Worm (Caenorhabditis elegans) whole organism, L2 larva: ENCODE measurements around the gene sqst-2.

Experiments
- F13H6.1 ChIP-seq: sonication (generic microtip); optimal IDR thresholded peaks from 2 replicates; lab custom pipeline; 2016; ENCODE audit warnings: missing genetic modification characterization, missing compliant biosample characterization
- R02D3.7 ChIP-seq: fragments of 150-350 bp; optimal IDR thresholded peaks from 2 replicates; lab custom pipeline; 2014; ENCODE audit warnings: missing biosample characterization, missing genetic modification characterization
- Y55F3AM.14 ChIP-seq: fragments of 200-800 bp; sonication (Bioruptor generic); optimal IDR thresholded peaks from 2 replicates; lab custom pipeline; 2018; ENCODE audit warnings: mild to moderate bottlenecking, missing genetic modification characterization, missing compliant biosample characterization
- alr-1 ChIP-seq: fragments of 150-350 bp; optimal IDR thresholded peaks from 2 replicates; lab custom pipeline; 2014; ENCODE audit warnings: missing biosample characterization, missing genetic modification characterization
- ama-1 ChIP-seq: fragments of 150-350 bp; optimal IDR thresholded peaks from 2 replicates; lab custom pipeline; 2018; ENCODE audit warnings: inconsistent platforms
- blmp-1 ChIP-seq: sonication (generic microtip); optimal IDR thresholded peaks from 2 replicates; lab custom pipeline; 2017; ENCODE audit warnings: missing genetic modification characterization, mild to moderate bottlenecking, missing compliant biosample characterization, antibody characterized with exemption, moderate library complexity; ENCODE audit not compliant: insufficient read depth
- ceh-16 ChIP-seq: fragments of 150-350 bp; optimal IDR thresholded peaks from 2 replicates; lab custom pipeline; 2014; ENCODE audit warnings: missing biosample characterization, missing genetic modification characterization
- ceh-82 ChIP-seq: fragments of 150-350 bp; optimal IDR thresholded peaks from 2 replicates; lab custom pipeline; 2014; ENCODE audit warnings: missing biosample characterization, missing genetic modification characterization
- crh-2 ChIP-seq: sonication (generic microtip); optimal IDR thresholded peaks from 2 replicates; lab custom pipeline; 2017; ENCODE audit warnings: missing biosample characterization, missing genetic modification characterization
- dmd-4 ChIP-seq: sonication (generic microtip); optimal IDR thresholded peaks from 2 replicates; lab custom pipeline; 2017; ENCODE audit warnings: missing biosample characterization, missing genetic modification characterization
- elt-1 ChIP-seq: fragments of 150-350 bp; optimal IDR thresholded peaks from 2 replicates; lab custom pipeline; 2014; ENCODE audit warnings: missing biosample characterization, missing genetic modification characterization
- fos-1 ChIP-seq: fragments of 150-350 bp; optimal IDR thresholded peaks from 2 replicates; lab custom pipeline; 2014; ENCODE audit warnings: missing biosample characterization, missing genetic modification characterization
- gmeb-1 ChIP-seq: fragments of 150-350 bp; optimal IDR thresholded peaks from 2 replicates; lab custom pipeline; 2014; ENCODE audit warnings: missing biosample characterization, missing genetic modification characterization
- lin-11 ChIP-seq: fragments of 150-350 bp; sonication (generic microtip); optimal IDR thresholded peaks from 2 replicates; lab custom pipeline; 2014; ENCODE audit warnings: missing biosample characterization, missing genetic modification characterization, inconsistent platforms, mixed read lengths
- lin-13 ChIP-seq: fragments of 150-350 bp; optimal IDR thresholded peaks from 2 replicates; lab custom pipeline; 2014; ENCODE audit warnings: missing biosample characterization, missing genetic modification reagents, missing genetic modification characterization
- lin-39 ChIP-seq: fragments of 150-350 bp; optimal IDR thresholded peaks from 2 replicates; lab custom pipeline; 2014; ENCODE audit warnings: missing biosample characterization, missing genetic modification reagents, missing genetic modification characterization
- lsy-2 ChIP-seq, 2 experiments: fragments of 150-350 bp in 1 of 2; sonication (generic microtip) in 1 of 2; optimal IDR thresholded peaks; 2 replicates each; lab custom pipeline; 2014 to 2017; ENCODE audit warnings: missing biosample characterization in 2 of 2, missing genetic modification characterization in 2 of 2
- mab-5 ChIP-seq: fragments of 150-350 bp; optimal IDR thresholded peaks from 2 replicates; lab custom pipeline; 2014; ENCODE audit warnings: missing biosample characterization, missing genetic modification characterization
- mbf-1 ChIP-seq: sonication (generic microtip); optimal IDR thresholded peaks from 2 replicates; lab custom pipeline; 2017; ENCODE audit warnings: missing biosample characterization, missing genetic modification characterization
- mdl-1 ChIP-seq, 2 experiments: fragments of 150-350 bp in 1 of 2; sonication (generic microtip) in 1 of 2; optimal IDR thresholded peaks; 2 replicates each; lab custom pipeline; 2017; ENCODE audit warnings: missing biosample characterization in 2 of 2, missing genetic modification characterization in 2 of 2
- nhr-11 ChIP-seq: fragments of 150-350 bp; optimal IDR thresholded peaks from 2 replicates; lab custom pipeline; 2014; ENCODE audit warnings: missing biosample characterization, missing genetic modification characterization
- nhr-12 ChIP-seq: fragments of 150-350 bp; optimal IDR thresholded peaks from 2 replicates; lab custom pipeline; 2014; ENCODE audit warnings: missing biosample characterization, missing genetic modification characterization
- nhr-129 ChIP-seq: fragments of 150-350 bp; optimal IDR thresholded peaks from 2 replicates; lab custom pipeline; 2014; ENCODE audit warnings: missing biosample characterization, missing genetic modification characterization
- nhr-21 ChIP-seq: fragments of 150-350 bp; optimal IDR thresholded peaks from 2 replicates; lab custom pipeline; 2014; ENCODE audit warnings: missing biosample characterization, missing genetic modification characterization
- nhr-237 ChIP-seq: fragments of 150-350 bp; optimal IDR thresholded peaks from 2 replicates; lab custom pipeline; 2014; ENCODE audit warnings: missing biosample characterization, missing genetic modification characterization
- nhr-25 ChIP-seq: fragments of 150-350 bp; sonication (generic microtip); optimal IDR thresholded peaks from 3 replicates; lab custom pipeline; 2014; ENCODE audit warnings: missing biosample characterization, missing genetic modification characterization
- nhr-6 ChIP-seq: fragments of 150-350 bp; optimal IDR thresholded peaks from 2 replicates; lab custom pipeline; 2014; ENCODE audit warnings: missing biosample characterization, missing genetic modification characterization
- nhr-77 ChIP-seq: fragments of 150-350 bp; optimal IDR thresholded peaks from 2 replicates; lab custom pipeline; 2014; ENCODE audit warnings: missing biosample characterization, missing genetic modification characterization
- sem-4 ChIP-seq: fragments of 150-350 bp; optimal IDR thresholded peaks from 2 replicates; lab custom pipeline; 2014; ENCODE audit warnings: missing biosample characterization, missing genetic modification reagents, missing genetic modification characterization
- sma-3 ChIP-seq: sonication (generic microtip); optimal IDR thresholded peaks from 2 replicates; lab custom pipeline; 2016; ENCODE audit warnings: missing genetic modification reagents, missing genetic modification characterization, missing compliant biosample characterization
- sma-9 ChIP-seq, 2 experiments: fragments of 150-350 bp in 1 of 2; sonication (generic microtip) in 1 of 2; optimal IDR thresholded peaks; 2 replicates each; lab custom pipeline; 2014 to 2016; ENCODE audit warnings: missing genetic modification characterization in 2 of 2, mild to moderate bottlenecking in 1 of 2, missing biosample characterization in 1 of 2, missing compliant biosample characterization in 1 of 2, missing genetic modification reagents in 1 of 2, moderate library complexity in 1 of 2
- snpc-4 ChIP-seq: fragments of 150-350 bp; optimal IDR thresholded peaks from 2 replicates; lab custom pipeline; 2014; ENCODE audit warnings: missing biosample characterization, missing genetic modification characterization
- unc-39 ChIP-seq: fragments of 150-350 bp; optimal IDR thresholded peaks from 2 replicates; lab custom pipeline; 2014; ENCODE audit warnings: missing biosample characterization, missing genetic modification characterization
- unc-62 ChIP-seq: fragments of 150-350 bp; optimal IDR thresholded peaks from 2 replicates; lab custom pipeline; 2014; ENCODE audit warnings: missing biosample characterization, missing genetic modification reagents, missing genetic modification characterization
- zag-1 ChIP-seq: fragments of 150-350 bp; optimal IDR thresholded peaks from 2 replicates; lab custom pipeline; 2014; ENCODE audit warnings: missing biosample characterization, missing genetic modification characterization
- ztf-11 ChIP-seq: sonication (generic microtip); optimal IDR thresholded peaks from 2 replicates; lab custom pipeline; 2017; ENCODE audit warnings: missing biosample characterization, missing genetic modification characterization

sqst-2 gene

DNA sequence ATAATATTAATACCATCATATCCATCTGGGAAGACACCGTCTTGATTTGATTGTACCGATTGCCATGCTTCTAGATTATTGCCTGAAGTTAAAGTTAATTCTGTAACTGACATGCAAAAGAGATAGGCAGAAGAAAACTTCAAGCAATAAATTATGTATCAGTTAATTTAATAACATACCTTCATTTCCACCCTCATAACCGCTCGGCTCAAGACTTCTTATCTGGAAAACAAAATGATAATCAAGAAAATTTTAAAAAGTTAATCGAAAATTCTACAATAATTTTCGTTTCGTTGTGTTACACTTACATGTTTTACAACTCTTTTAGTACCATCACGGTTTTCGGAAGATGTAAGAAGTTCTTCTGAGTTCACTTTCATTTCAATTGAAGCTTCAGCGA is 13.4 kb upstream of the sqst-2 start:
- TF ChIP-seq unc-62 (GFP tag; lab: Kevin White, UChicago) = no peak
- TF ChIP-seq sma-9 (GFP tag; optimal IDR thresholded peaks at IDR 0.05; lab: Kevin White, UChicago) = no peak
- no peak for TF ChIP-seq sma-9 (tag; optimal IDR thresholded peaks at IDR 0.05; lab: Kevin White, UChicago)
- TF ChIP-seq alr-1 = no peak
- no peak for TF ChIP-seq nhr-12 (tag; lab: Kevin White, UChicago)
- no peak for TF ChIP-seq F13H6.1 (tag; lab: Kevin White, UChicago)
- TF ChIP-seq Y55F3AM.14 (GFP tag; lab: Kevin White, UChicago) = no peak
- TF ChIP-seq ceh-16 = no peak
- no peak for TF ChIP-seq sem-4 (tag; lab: Kevin White, UChicago)
- TF ChIP-seq ceh-82 (tag; lab: Kevin White, UChicago) = no peak
- TF ChIP-seq nhr-25 (tag; lab: Kevin White, UChicago) = no peak
- no peak for TF ChIP-seq lin-11 (tag; lab: Kevin White, UChicago)
- no peak for TF ChIP-seq nhr-6 (tag; lab: Kevin White, UChicago)
- no peak for TF ChIP-seq nhr-237
- TF ChIP-seq nhr-129 (tag; lab: Kevin White, UChicago) = no peak
- no peak for TF ChIP-seq sma-3 (GFP tag; lab: Kevin White, UChicago)

- no peak for TF ChIP-seq mbf-1 (tag; lab: Kevin White, UChicago)
- no peak for TF ChIP-seq lin-13 (GFP tag; lab: Kevin White, UChicago)
- TF ChIP-seq crh-2 = no peak
- TF ChIP-seq nhr-77 (tag; lab: Kevin White, UChicago) = no peak
- TF ChIP-seq gmeb-1 (tag; lab: Kevin White, UChicago) = no peak
- TF ChIP-seq alr-1 = no peak
- TF ChIP-seq fos-1 = no peak
Observed at ce11 chrIV:7339095-7339494, 10.3 kb upstream of the sqst-2 start.

DNA sequence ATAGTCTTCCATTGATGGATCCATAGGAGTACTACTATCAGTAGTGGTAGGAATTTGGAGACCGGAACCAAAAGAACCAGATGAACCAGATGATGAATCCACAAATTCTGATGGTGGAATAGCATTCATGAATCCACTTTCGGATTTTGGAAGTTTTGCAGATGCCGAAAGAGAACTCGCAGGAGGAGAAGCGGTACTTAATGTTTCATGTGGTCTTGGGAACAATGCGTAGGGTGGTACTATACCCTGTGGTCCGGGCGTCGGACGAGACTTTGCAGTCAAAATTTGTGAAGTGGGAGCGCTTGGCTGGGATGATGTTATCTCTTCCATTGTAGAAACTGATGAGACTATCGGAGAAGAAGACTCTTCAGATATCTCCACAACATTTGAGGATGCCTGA is 9.3 kb upstream of the sqst-2 start:
- no peak for TF ChIP-seq gmeb-1 (tag; lab: Kevin White, UChicago)
- TF ChIP-seq mdl-1 (tag; optimal IDR thresholded peaks at IDR 0.05; lab: Kevin White, UChicago) = no peak
- no peak for TF ChIP-seq R02D3.7 (tag; lab: Kevin White, UChicago)
- no peak for TF ChIP-seq ceh-82 (tag; lab: Kevin White, UChicago)
- no peak for TF ChIP-seq lin-11 (tag; lab: Kevin White, UChicago)
- TF ChIP-seq elt-1 (tag; lab: Kevin White, UChicago) = no peak
- TF ChIP-seq nhr-11 (tag; lab: Kevin White, UChicago) = no peak
- no peak for TF ChIP-seq unc-62 (GFP tag; lab: Kevin White, UChicago)

- TF ChIP-seq elt-1 (tag; lab: Kevin White, UChicago) (no peak), mab-5 (no peak), nhr-25 (tag; lab: Kevin White, UChicago) (no peak), ama-1 (lab: Kevin White, UChicago) (no peak), fos-1 (no peak), nhr-21 (no peak)
Observed at ce11 chrIV:7332695-7333094, 3.9 kb upstream of the sqst-2 start, which contains the start of gene ocr-4. ocr-4 (minus strand) TSS chrIV:7332795.

ce11 chrIV:7326613-7327149 is 2.1 kb downstream of the sqst-2 start, which contains the start of gene ifo-1:
ifo-1 (minus strand) TSS chrIV:7326663.
- peak; percentile 98 for TF ChIP-seq fos-1
- TF ChIP-seq lin-11 (tag; lab: Kevin White, UChicago) = no peak
- TF ChIP-seq crh-2 = peak; percentile 62
- TF ChIP-seq lin-13 (GFP tag; lab: Kevin White, UChicago) = no peak
- no peak for TF ChIP-seq ama-1 (lab: Kevin White, UChicago)
- TF ChIP-seq sma-9 (GFP tag; optimal IDR thresholded peaks at IDR 0.05; lab: Kevin White, UChicago) = peak; percentile 29
- no peak for TF ChIP-seq sma-9 (tag; optimal IDR thresholded peaks at IDR 0.05; lab: Kevin White, UChicago)
- TF ChIP-seq elt-1 (tag; lab: Kevin White, UChicago) = no peak
- TF ChIP-seq gmeb-1 (tag; lab: Kevin White, UChicago) = peak; percentile 35
- TF ChIP-seq lin-39 (tag; lab: Kevin White, UChicago) = no peak
- no peak for TF ChIP-seq snpc-4 (tag; lab: Kevin White, UChicago)

ce11 chrIV:7325698-7326097 is 3.1 kb downstream of the sqst-2 start:
- no peak for TF ChIP-seq unc-39 (tag; lab: Kevin White, UChicago)
- no peak for TF ChIP-seq mab-5
- TF ChIP-seq nhr-77 (tag; lab: Kevin White, UChicago) = no peak
- no peak for TF ChIP-seq blmp-1 (tag; lab: Kevin White, UChicago)
- TF ChIP-seq nhr-11 (tag; lab: Kevin White, UChicago) = no peak
- TF ChIP-seq dmd-4 (tag; lab: Kevin White, UChicago) = no peak
- TF ChIP-seq lin-39 (tag; lab: Kevin White, UChicago) = no peak
- TF ChIP-seq lsy-2 (tag; optimal IDR thresholded peaks at IDR 0.05; lab: Kevin White, UChicago) = no peak
- TF ChIP-seq mbf-1 (tag; lab: Kevin White, UChicago) = no peak
- no peak for TF ChIP-seq zag-1 (tag; lab: Kevin White, UChicago)
- TF ChIP-seq R02D3.7 (tag; lab: Kevin White, UChicago) = no peak
- TF ChIP-seq ztf-11 (tag; lab: Kevin White, UChicago) = no peak
- TF ChIP-seq crh-2 = peak; percentile 76
- no peak for TF ChIP-seq mdl-1 (tag; optimal IDR thresholded peaks at IDR 0.05; lab: Kevin White, UChicago)
- TF ChIP-seq ceh-16 = no peak
- TF ChIP-seq Y55F3AM.14 (GFP tag; lab: Kevin White, UChicago) = no peak
- TF ChIP-seq fos-1 = peak; percentile 96
